Worm (Caenorhabditis elegans) whole organism, L3 larva: Measurements from ENCODE around the gene cutl-15.

Source experiments
- ama-1 ChIP-seq: fragments of 150-350 bp; optimal IDR thresholded peaks from 2 replicates; lab custom pipeline; 2018
- ceh-82 ChIP-seq: fragments of 150-350 bp; optimal IDR thresholded peaks from 2 replicates; lab custom pipeline; 2014; ENCODE audit warnings: missing biosample characterization, missing genetic modification characterization
- elt-2 ChIP-seq: sonication (generic microtip); optimal IDR thresholded peaks from 2 replicates; lab custom pipeline; 2016; ENCODE audit warnings: missing genetic modification reagents, mild to moderate bottlenecking, missing genetic modification characterization, missing compliant biosample characterization
- elt-3 ChIP-seq, 3 experiments: fragments of 150-350 bp in 1 of 3; sonication (generic microtip) in 2 of 3; optimal IDR thresholded peaks; 2 replicates in 2 of 3; 4 replicates in 1 of 3; lab custom pipeline; 2014 to 2017; ENCODE audit warnings: missing biosample characterization in 3 of 3, missing genetic modification characterization in 3 of 3
- fkh-10 ChIP-seq: sonication (generic microtip); optimal IDR thresholded peaks from 2 replicates; lab custom pipeline; 2017; ENCODE audit warnings: missing biosample characterization, missing genetic modification reagents, missing genetic modification characterization
- lin-15B ChIP-seq: fragments of 150-350 bp; optimal IDR thresholded peaks from 2 replicates; lab custom pipeline; 2014; ENCODE audit warnings: missing biosample characterization, missing genetic modification characterization
- lin-39 ChIP-seq: fragments of 150-350 bp; optimal IDR thresholded peaks from 2 replicates; lab custom pipeline; 2018; ENCODE audit warnings: missing biosample characterization, missing genetic modification reagents, missing genetic modification characterization
- nhr-237 ChIP-seq: fragments of 150-350 bp; optimal IDR thresholded peaks from 2 replicates; lab custom pipeline; 2014; ENCODE audit warnings: missing biosample characterization, missing genetic modification characterization
- sea-2 ChIP-seq: fragments of 150-350 bp; sonication (generic microtip); optimal IDR thresholded peaks from 4 replicates; lab custom pipeline; 2014; ENCODE audit warnings: missing biosample characterization, missing genetic modification reagents, missing genetic modification characterization
- snpc-4 ChIP-seq: fragments of 150-350 bp; optimal IDR thresholded peaks from 2 replicates; lab custom pipeline; 2014; ENCODE audit warnings: missing biosample characterization, missing genetic modification characterization
- unc-62 ChIP-seq: fragments of 150-350 bp; sonication (generic microtip); optimal IDR thresholded peaks from 4 replicates; lab custom pipeline; 2014; ENCODE audit warnings: missing biosample characterization, missing genetic modification reagents, missing genetic modification characterization

DNA sequence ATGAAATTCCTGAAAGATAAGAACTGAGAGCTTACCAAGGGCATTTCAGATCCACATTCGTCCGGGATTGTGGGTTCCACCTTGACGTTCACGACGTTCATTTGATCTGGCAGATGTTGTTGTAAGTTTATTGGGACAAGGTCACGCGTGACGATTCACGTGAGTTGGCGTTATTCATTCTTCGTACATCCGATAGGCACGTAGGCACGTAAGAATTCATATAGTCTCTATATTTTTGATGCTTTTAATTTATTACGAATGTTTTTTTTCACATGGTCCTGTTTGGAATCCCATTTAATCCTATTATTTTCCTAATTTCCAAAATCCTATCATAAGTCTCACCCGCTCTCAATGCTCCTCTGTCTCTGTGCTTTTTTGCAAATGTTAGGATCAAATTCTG, 35.6 kb downstream of the cutl-15 start, which contains the start of gene B0457.4:
- no peak for TF ChIP-seq ama-1 (lab: Kevin White, UChicago)
- TF ChIP-seq unc-62 (GFP tag; lab: Kevin White, UChicago), result no peak
- no peak for TF ChIP-seq lin-39 (tag; lab: Kevin White, UChicago)
- TF ChIP-seq nhr-237, result no peak
- no peak for TF ChIP-seq sea-2 (GFP tag; lab: Kevin White, UChicago)
- no peak for TF ChIP-seq ceh-82 (tag; lab: Kevin White, UChicago)
- TF ChIP-seq snpc-4 (tag; lab: Kevin White, UChicago), result no peak
- no peak for TF ChIP-seq elt-3 (tag; optimal IDR thresholded peaks at IDR 0.05; lab: Kevin White, UChicago)
- no peak for TF ChIP-seq elt-2 (tag; lab: Kevin White, UChicago)
- no peak for TF ChIP-seq lin-15B (tag; lab: Kevin White, UChicago)
- TF ChIP-seq fkh-10, result no peak
